Fruit fly (Drosophila melanogaster): ENCODE measurements around the gene CG1354.
A peak's percentile ranks its signal among the peaks of the same experiment; 100 is the strongest.

CG1354 gene

DNA sequence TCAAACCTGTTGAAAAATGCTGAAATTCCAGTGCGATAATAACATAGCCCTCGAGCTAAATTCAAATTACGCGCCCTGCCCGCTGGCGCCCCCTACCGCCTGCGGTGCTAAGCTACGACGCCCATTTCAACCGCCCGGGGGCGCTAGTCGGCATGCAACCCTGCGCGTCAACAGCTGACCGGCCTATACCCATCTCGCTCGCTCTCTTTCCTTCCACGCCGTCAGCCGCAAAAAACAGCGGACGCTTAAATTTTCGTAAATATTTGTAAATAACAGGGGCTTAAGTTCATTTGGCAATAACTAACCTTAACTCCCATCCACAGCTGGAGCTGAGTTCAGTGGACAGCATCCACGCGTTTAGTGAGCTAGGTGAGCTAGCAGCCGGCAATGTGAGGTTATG, at the start of gene CG1354:
TSS of gene CG1354 (plus strand) at position 198 of the 400 bp plus-strand sequence.
- TF ChIP-seq Hr38 (GFP tag; optimal IDR thresholded peaks at IDR 0.05) (no peak), net (GFP tag; optimal IDR thresholded peaks at IDR 0.05) (no peak), esn (GFP tag; optimal IDR thresholded peaks at IDR 0.05) (peak; percentile 63), Eip75B (GFP tag; optimal IDR thresholded peaks at IDR 0.05) (peak; percentile 26), Sox15 (GFP tag; optimal IDR thresholded peaks at IDR 0.05) (no peak), lz (GFP tag; optimal IDR thresholded peaks at IDR 0.05) (peak; percentile 67), spab (GFP tag; optimal IDR thresholded peaks at IDR 0.05) (no peak), vri (GFP tag; optimal IDR thresholded peaks at IDR 0.05) (no peak), Smox (GFP tag; optimal IDR thresholded peaks at IDR 0.05) (peak; percentile 41), Sox14 (GFP tag; optimal IDR thresholded peaks at IDR 0.05) (peak; percentile 42), CG31627 (GFP tag; optimal IDR thresholded peaks at IDR 0.05) (peak; percentile 75), CG9139 (GFP tag; optimal IDR thresholded peaks at IDR 0.05) (no peak), CG10669 (GFP tag; optimal IDR thresholded peaks at IDR 0.05) (no peak), CG34406 (GFP tag; optimal IDR thresholded peaks at IDR 0.05) (no peak), CG6163 (GFP tag; IDR thresholded peaks at IDR 0.05) (peak; percentile 74), CG6792 (GFP tag; optimal IDR thresholded peaks at IDR 0.05) (peak; percentile 42), CG1621 (tag; optimal IDR thresholded peaks at IDR 0.05) (peak; percentile 43), dsx (GFP tag; optimal IDR thresholded peaks at IDR 0.05; ENCODE audit: poor library complexity, severe bottlenecking) (no peak), fd85E (GFP tag; optimal IDR thresholded peaks at IDR 0.05) (no peak), CG32006 (GFP tag; optimal IDR thresholded peaks at IDR 0.05) (no peak), svp (GFP tag) (peak; percentile 59), Lpt (GFP tag; optimal IDR thresholded peaks at IDR 0.05) (no peak), ss (GFP tag; optimal IDR thresholded peaks at IDR 0.05) (peak in 1 of 2 experiments; percentile 17), acj6 (GFP tag; optimal IDR thresholded peaks at IDR 0.05) (peak; percentile 11), Eip93F (GFP tag; optimal IDR thresholded peaks at IDR 0.05) (no peak), CG3919 (GFP tag; optimal IDR thresholded peaks at IDR 0.05) (peak; percentile 62), pdm3 (GFP tag; optimal IDR thresholded peaks at IDR 0.05) (peak; percentile 25), CG11762 (GFP tag; optimal IDR thresholded peaks at IDR 0.05; ENCODE audit: insufficient read depth) (no peak), CG8119 (GFP tag; IDR thresholded peaks at IDR 0.05) (no peak), salr (GFP tag; optimal IDR thresholded peaks at IDR 0.05) (peak in 1 of 2 experiments; percentile 12), CG15336 (GFP tag; IDR thresholded peaks at IDR 0.05) (no peak), CG6854 (GFP tag; optimal IDR thresholded peaks at IDR 0.05) (no peak), Gug (GFP tag; IDR thresholded peaks at IDR 0.05) (no peak), CG6276 (GFP tag; optimal IDR thresholded peaks at IDR 0.05) (no peak), cyc (GFP tag; optimal IDR thresholded peaks at IDR 0.05) (peak; percentile 68), Hr4 (GFP tag; optimal IDR thresholded peaks at IDR 0.05) (no peak), Eip78C (GFP tag) (peak; percentile 72), CG6808 (GFP tag; optimal IDR thresholded peaks at IDR 0.05) (peak; percentile 14), CG11294 (GFP tag; IDR thresholded peaks at IDR 0.05) (0 out of 2 replicates have a peak, but pooled peaks have one; percentile 13), eg (GFP tag; IDR thresholded peaks at IDR 0.05) (no peak), CG3032 (tag; optimal IDR thresholded peaks at IDR 0.05) (peak; percentile 39), topi (GFP tag; optimal IDR thresholded peaks at IDR 0.05) (peak; percentile 43), CG16779 (tag; optimal IDR thresholded peaks at IDR 0.05) (no peak), Ets21C (GFP tag; optimal IDR thresholded peaks at IDR 0.05) (no peak), Hr39 (GFP tag; optimal IDR thresholded peaks at IDR 0.05) (peak; percentile 62), Met (GFP tag; optimal IDR thresholded peaks at IDR 0.05) (peak; percentile 51), Sox102F (GFP tag; optimal IDR thresholded peaks at IDR 0.05) (no peak), Blimp-1 (GFP tag; optimal IDR thresholded peaks at IDR 0.05) (no peak), CG7368 (GFP tag; optimal IDR thresholded peaks at IDR 0.05) (peak; percentile 22), Ets96B (tag; optimal IDR thresholded peaks at IDR 0.05) (no peak), fd59A (GFP tag; optimal IDR thresholded peaks at IDR 0.05) (no peak), CG8319 (GFP tag; optimal IDR thresholded peaks at IDR 0.05) (no peak), dac (GFP tag; optimal IDR thresholded peaks at IDR 0.05) (no peak)

Measured in whole organism, prepupa.